Fruit fly (Drosophila melanogaster): ENCODE results near the gene CG18542.
"Not testable (repeated sequence)": the region's sequence is repeated elsewhere in the genome, so short reads cannot be mapped to it uniquely, and the experiment has no call there.

The CG18542 gene

DNA sequence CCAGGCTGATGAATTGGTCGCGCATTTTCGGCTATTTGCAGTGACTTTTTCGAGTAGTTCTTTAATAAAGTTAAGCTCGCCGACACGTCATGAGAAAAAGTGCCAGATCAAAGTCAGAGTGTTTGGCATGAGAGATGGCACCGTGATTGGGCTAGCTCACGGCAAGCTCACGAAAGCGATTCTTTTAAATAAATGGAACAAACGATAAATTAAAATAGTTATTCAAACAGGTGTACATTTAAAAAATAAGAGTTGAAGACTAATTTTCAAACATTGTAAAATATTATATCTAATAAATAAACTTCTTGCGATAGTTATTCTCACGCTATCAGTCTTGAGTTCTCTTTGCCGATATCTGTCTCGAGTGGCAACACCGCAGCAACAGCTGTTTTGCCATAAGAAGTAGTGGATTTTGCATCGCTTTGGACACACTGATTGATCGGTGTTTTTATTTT, 7.1 kb downstream of the CG18542 start, which contains the start of the genes Unc-115b, p24-2 and CG32939:
TSS of gene Unc-115b (minus strand) at position 101 of the 455 bp plus-strand sequence.
TSS of gene p24-2 (minus strand) at position 120 of the 455 bp plus-strand sequence.
TSS of gene CG32939 (plus strand) at position 405 of the 455 bp plus-strand sequence.
- TF ChIP-seq CTCF, CG8478 (optimal IDR thresholded peaks at IDR 0.05): not testable (repeated sequence)

DNA sequence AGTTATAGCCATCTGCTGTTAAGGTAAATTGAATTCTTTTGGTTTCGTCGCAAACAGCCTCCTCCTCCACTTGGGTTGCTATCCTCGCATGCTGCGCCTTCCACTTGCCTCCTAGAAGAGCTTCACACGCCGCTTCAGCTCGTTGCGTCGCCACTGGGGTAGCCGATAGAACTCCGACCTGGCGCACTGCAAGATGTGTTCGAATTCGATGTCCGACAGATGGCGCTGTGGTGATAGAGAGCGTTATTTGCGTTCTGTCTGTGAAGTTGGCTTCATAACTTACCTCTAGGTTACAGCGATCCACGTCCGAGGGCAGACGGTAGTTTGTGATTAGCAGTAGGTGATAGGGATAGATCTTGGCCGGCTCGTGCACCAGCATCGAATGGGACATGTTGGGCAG, 9.4 kb downstream of the CG18542 start:
- TF ChIP-seq CTCF (optimal IDR thresholded peaks at IDR 0.05) (peak; percentile 73 to 85), CG8478 (optimal IDR thresholded peaks at IDR 0.05) (no peak)

DNA sequence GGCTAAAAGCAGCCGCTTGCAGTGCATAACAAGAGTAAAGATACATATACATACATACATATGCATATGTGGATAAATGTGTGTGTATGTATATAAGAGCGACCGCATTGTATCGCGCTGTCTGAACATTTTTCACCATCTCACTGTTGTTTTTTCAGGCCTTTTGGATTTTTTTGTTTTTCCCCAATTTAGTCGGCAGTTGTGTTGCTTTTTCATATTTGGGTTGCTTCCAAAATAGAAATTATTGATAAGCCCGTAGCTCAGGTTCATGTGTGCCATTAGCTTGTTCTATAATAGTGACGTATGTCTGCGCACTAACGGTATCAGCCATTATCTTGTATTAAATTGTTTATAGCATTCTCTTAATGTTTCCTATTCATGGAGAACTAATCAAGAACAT, 15.0 kb downstream of the CG18542 start:
- TF ChIP-seq CG8478 (optimal IDR thresholded peaks at IDR 0.05) (no peak), CTCF (optimal IDR thresholded peaks at IDR 0.05) (no peak)

DNA sequence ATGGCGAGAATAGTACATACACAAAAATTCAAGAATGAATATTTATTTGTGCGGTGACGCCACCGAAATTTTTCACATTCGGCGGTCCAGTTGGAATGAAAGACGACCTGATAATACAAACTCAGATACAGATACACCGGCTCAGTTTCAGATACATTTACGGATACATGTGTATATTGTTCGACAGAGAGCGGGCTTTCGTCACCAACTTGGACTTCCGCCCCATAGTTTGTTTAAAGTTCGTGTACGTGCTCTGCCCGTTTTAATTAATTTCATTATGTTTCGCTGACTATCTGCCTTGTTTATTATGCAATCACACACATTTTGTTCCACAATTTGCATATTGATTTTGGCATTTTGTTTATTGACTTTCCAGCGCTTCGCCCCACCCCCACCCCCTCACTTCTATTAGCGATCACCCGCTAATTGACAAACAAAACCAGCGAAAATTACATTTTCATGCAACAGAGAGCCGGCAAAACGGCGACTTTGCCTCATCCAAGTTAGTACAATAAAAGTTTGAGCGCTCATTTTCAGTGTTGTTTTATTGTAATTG, 15.7 kb downstream of the CG18542 start:
- TF ChIP-seq CG8478 (optimal IDR thresholded peaks at IDR 0.05) = no peak
- TF ChIP-seq CTCF (optimal IDR thresholded peaks at IDR 0.05) = no peak

DNA sequence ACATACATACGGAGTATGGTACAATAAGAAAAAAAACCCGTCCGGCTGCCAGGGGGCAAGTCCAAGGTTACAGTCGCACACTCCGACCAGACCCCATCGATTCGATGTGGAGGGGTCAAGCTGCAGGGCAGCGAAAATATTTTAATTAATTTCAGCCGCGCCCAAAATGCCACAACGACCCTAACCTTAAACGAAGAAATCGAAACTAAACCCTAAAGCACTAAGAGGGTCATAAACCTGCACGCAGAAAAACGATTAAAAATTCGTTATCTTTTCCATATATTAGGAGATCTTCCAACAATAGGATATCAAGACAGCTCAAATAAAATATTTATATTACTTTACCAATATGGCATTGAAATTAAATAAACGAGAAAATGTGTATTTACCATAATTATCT, 16.3 kb downstream of the CG18542 start:
- TF ChIP-seq CG8478 (optimal IDR thresholded peaks at IDR 0.05) (no peak), CTCF (optimal IDR thresholded peaks at IDR 0.05) (no peak)

DNA sequence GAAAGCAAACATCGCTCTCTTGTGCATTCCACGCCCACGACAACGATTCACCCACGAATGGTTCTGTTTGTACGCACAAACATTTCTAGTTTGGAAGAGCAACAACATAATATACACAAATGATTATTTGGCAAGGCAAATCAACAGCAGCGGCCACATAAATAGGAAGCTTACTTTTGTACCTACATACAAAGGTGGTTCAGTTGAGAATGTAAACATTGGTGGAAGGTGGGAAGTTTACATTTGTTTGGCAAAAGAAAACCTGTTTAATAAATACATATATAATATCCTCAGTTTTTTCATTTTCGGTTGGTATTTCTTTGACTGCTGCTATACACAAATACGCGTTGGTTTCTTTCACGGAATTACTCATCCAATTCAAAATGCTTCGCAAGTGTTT, 17.0 kb downstream of the CG18542 start:
- TF ChIP-seq CTCF (optimal IDR thresholded peaks at IDR 0.05) (no peak), CG8478 (optimal IDR thresholded peaks at IDR 0.05) (no peak)

DNA sequence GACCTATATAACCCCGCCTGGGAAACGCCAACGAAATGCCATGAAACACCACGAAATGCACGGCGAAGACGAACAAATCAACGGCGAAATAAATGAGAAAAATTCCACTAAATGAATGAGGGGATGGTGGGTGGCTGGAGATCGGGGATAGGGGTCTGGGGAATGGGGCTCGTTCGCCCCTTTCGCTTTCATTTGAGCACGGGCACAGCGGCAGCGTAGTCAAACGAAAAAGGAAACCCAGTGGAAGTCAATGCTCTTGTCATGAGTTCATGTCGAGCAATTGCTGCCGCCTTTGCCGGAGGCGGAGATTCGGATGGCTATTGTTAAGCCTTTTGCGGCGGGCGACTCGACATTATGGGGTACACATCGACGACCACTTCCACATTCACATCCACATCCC, 17.7 kb downstream of the CG18542 start:
- TF ChIP-seq CTCF (optimal IDR thresholded peaks at IDR 0.05) = no peak
- no peak for TF ChIP-seq CG8478 (optimal IDR thresholded peaks at IDR 0.05)

DNA sequence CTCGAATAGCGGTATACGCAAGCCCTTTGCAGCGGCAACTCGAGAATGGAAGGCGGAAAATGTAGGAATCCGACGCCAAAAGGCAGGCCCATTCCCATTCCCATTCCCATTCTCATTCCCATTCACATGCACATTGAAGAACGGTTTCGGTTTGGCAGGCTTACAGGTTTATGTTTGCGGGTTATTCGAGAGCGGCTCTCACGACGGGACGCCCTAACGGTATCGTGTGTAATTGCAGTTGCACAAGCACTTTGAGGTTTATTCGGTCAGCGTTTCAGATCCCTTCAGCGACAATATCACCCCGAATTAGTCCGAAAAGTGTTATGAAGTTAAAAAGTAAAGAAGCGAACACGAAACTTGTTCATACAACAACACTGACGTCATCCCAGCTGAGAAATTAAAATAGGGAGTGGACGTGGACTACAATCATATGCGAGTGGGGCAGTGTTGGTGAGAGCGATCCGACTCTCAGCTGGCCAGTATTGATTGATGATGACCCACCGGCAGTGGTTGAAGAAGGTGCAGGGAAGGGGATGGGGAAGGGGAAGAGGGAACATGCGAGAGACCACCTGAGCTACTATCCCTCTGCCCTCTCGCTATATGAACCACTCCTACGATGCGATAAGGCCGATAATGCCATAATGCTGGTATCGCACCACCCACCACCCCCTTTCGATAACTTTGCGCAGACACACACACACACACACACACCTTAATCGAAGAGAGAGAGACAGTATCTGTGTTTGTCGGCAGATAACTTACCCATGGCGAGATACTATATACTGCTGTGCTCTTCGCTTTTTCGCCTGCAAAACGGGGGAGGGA, 18.8 kb downstream of the CG18542 start:
- TF ChIP-seq CG8478 (optimal IDR thresholded peaks at IDR 0.05) = no peak
- no peak for TF ChIP-seq CTCF (optimal IDR thresholded peaks at IDR 0.05)

DNA sequence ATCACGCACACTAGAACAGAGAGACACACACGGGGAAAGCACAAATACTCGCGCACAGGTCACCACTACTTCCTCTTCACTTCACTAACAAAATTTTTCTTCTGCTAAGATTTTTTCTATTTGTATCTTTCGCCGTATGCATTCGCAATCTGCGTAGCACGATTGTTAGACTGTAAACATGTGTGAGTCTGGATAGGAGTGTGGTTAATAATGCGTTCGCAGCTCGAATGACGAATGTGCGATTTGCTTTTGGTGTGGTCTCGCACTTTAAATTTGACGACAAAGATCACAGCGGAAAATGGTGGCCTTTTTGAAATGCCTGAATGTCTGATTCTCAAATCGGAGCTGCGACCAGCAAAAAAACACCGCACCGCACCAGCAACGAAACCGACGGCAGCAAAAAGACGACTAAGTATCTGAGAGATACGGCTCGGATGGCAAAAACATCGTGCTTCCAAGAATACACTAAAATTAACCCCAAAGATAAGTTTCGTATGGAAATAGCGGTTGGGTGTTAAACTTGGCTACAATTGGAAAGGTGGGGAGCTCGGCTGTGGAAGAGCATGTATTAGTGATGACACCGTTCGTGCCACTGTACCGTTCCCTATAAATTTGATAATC, 19.6 kb downstream of the CG18542 start, which contains the start of gene Unc-115a:
TSS of gene Unc-115a (minus strand) at position 410 of the 621 bp plus-strand sequence.
- TF ChIP-seq CTCF (optimal IDR thresholded peaks at IDR 0.05) (peak; percentile 69 to 72), CG8478 (optimal IDR thresholded peaks at IDR 0.05) (no peak)

DNA sequence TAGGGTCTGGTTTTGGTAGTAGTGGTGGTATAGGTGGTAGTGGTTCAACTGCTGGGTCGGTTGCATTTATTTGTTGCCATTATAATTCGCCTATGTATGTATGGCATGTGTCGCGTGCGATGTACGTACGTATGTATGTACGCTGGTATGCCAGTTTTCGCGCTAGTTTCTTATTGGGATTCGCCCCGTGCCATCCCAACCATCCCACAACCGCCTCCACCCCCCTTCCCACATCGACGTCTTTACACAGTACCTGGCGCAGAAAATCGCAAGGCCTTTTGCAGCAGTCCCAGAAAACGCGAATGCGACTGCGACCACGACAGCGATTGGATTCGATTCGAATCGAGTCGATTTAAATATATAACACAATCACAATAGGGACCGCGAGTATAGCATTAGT, 24.7 kb downstream of the CG18542 start:
- TF ChIP-seq CTCF (optimal IDR thresholded peaks at IDR 0.05) (no peak), CG8478 (optimal IDR thresholded peaks at IDR 0.05) (no peak)

DNA sequence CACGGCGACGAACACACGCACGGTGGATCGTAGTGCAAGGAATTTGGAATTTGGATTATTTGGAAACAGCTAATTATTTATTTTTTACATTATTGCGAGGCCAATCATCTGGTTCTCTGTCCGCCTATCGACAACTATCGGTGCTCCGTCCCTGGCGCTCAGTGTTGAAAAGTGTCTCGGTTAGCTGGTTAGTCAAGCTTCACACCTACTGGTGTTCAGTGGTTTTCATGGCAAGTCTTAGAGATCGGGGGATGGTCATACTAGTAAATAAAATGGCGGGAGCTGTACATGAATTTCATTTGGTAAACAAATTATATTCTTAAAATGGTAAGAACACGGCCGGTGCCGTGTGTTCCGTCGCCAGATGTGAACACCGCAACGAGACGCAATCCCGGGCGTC, 25.3 kb downstream of the CG18542 start, which contains the start of the genes trbd and dmt:
TSS of gene trbd (minus strand) at position 152 of the 400 bp plus-strand sequence.
TSS of gene dmt (plus strand) at position 257 of the 400 bp plus-strand sequence.
- TF ChIP-seq CG8478 (optimal IDR thresholded peaks at IDR 0.05) (no peak), CTCF (optimal IDR thresholded peaks at IDR 0.05) (peak; percentile 44 to 65)

DNA sequence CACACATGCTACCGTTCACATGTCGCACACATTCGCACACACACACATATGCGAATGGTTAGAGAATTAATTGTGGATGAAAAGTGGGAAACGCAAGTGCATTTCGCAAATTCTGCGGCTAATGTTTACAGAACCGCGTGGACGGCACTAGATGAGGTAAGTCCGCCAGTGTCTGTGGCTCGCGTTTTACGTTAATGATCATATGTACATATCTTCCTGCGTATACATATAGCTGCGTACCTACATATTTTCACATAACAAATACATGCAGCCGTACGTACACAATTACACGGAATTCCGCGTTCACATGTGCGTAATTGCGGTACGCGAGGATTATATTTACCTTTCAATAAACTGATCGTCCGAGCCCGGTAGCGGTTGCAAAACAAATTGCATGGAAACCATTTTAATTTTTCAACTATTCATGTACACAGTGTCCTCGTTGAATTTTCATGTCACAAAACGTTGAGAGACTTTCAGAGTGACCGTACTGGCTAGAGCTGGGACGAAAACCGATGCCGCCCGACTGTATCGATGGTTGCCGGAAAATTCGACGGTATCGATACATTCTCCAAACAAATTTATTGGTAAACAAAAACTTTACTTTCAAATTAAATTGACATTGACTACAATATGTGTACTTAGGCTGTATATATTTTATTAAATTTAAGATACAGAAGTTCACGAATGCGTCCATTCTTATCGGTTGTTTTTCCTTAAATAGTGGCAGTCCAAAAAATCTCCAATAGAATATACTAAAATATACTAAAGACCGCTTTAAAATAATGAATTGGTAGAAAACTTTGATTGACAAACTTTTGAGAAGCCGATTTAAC, 39.8 kb downstream of the CG18542 start, which contains the start of gene hyd:
TSS of gene hyd (minus strand) at position 495 of the 836 bp plus-strand sequence.
- TF ChIP-seq CG8478 (optimal IDR thresholded peaks at IDR 0.05) = no peak
- TF ChIP-seq CTCF (optimal IDR thresholded peaks at IDR 0.05) = no peak

DNA sequence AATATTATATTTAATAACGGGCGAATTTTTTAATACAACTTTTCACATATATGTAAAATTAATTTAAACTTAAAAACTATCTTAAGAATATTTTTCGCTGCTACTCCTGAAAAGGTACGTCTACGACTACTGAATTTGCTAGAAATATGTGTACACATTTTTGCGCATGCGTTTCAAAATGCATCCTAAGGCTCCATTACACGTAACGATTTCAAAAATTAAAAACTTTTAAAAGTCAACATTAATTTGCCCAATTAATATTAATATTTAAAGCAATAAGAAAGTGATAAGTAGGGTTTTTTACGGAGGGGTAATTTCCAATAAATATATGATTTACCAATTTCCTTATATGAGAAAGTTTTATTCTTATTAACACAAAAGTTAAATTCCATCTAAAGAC, 45.2 kb downstream of the CG18542 start, which contains the start of gene FoxP:
TSS of gene FoxP (minus strand) at position 89 of the 400 bp plus-strand sequence.
- TF ChIP-seq CTCF (optimal IDR thresholded peaks at IDR 0.05) (no peak), CG8478 (optimal IDR thresholded peaks at IDR 0.05) (no peak)

DNA sequence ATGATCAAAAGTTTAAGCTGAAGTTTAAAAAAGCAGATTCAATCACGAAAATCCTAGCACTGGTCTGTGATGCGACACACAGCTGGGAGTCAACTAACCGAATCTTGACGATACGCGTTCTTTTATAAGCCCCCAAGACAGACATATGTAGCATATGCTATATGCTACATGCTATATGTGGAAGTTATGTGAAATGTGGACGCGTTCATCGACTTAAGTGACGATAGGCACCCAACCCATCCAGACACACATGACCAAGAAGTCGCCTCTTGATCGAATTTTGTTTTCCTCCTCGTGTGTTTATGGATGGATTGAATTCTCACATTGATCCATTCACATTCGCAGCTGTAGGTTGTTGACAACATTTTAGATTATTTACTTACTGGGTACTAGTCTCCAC, 47.6 kb downstream of the CG18542 start, which contains the start of gene alphaTub85E:
TSS of gene alphaTub85E (minus strand) at position 101 of the 400 bp plus-strand sequence.
- TF ChIP-seq CG8478 (optimal IDR thresholded peaks at IDR 0.05) (no peak), CTCF (optimal IDR thresholded peaks at IDR 0.05) (no peak)
